Fruit fly (Drosophila melanogaster) whole organism, embryonic: ENCODE results near the gene Moe.

Experiments used
- ATbp ChIP-seq: fragments of 200-800 bp; sonication (Bioruptor generic); optimal IDR thresholded peaks from 2 replicates; lab custom pipeline; 2017; ENCODE audit warnings: missing biosample characterization, mild to moderate bottlenecking, missing genetic modification characterization, missing genetic modification reagents
- B-H1 ChIP-seq: fragments of 200-800 bp; sonication (Bioruptor generic); IDR thresholded peaks from 3 replicates; pipeline ENCODE4 v1.3.6; 2022; ENCODE audit warnings: missing biosample characterization, missing genetic modification characterization
- BtbVII ChIP-seq: fragments of 200-800 bp; sonication (Bioruptor generic); optimal IDR thresholded peaks from 3 replicates; lab custom pipeline; 2017; ENCODE audit warnings: missing biosample characterization, mild to moderate bottlenecking, missing genetic modification characterization
- CG12104 ChIP-seq: fragments of 200-800 bp; sonication (Bioruptor generic); optimal IDR thresholded peaks from 3 replicates; lab custom pipeline; 2016; ENCODE audit warnings: missing biosample characterization, missing genetic modification characterization
- CG13123 ChIP-seq: fragments of 200-800 bp; sonication (Bioruptor generic); optimal IDR thresholded peaks from 2 replicates; lab custom pipeline; 2016; ENCODE audit warnings: missing biosample characterization, missing genetic modification characterization
- CG15073 ChIP-seq: fragments of 200-800 bp; sonication (Bioruptor generic); optimal IDR thresholded peaks from 2 replicates; lab custom pipeline; 2016; ENCODE audit warnings: missing biosample characterization, missing genetic modification characterization
- CG1603 ChIP-seq: fragments of 200-800 bp; sonication (Bioruptor generic); optimal IDR thresholded peaks from 2 replicates; lab custom pipeline; 2019; ENCODE audit warnings: missing biosample characterization, mild to moderate bottlenecking, missing genetic modification characterization, moderate library complexity
- CG17328 ChIP-seq: fragments of 200-800 bp; sonication (Bioruptor generic); IDR thresholded peaks from 2 replicates; pipeline ENCODE4 v1.3.6; 2022; ENCODE audit warnings: missing biosample characterization, missing genetic modification characterization
- CG17802 ChIP-seq: fragments of 200-800 bp; sonication (Bioruptor generic); optimal IDR thresholded peaks from 2 replicates; lab custom pipeline; 2018; ENCODE audit warnings: missing biosample characterization, mild to moderate bottlenecking, missing genetic modification characterization, moderate library complexity
- CG17829 ChIP-seq: fragments of 200-800 bp; optimal IDR thresholded peaks from 2 replicates; lab custom pipeline; 2019; ENCODE audit warnings: missing biosample characterization, mild to moderate bottlenecking, missing genetic modification characterization, moderate library complexity
- CG18476 ChIP-seq: fragments of 200-800 bp; sonication (Bioruptor generic); optimal IDR thresholded peaks from 2 replicates; lab custom pipeline; 2016; ENCODE audit warnings: missing biosample characterization, mild to moderate bottlenecking, missing genetic modification characterization
- CG2199 ChIP-seq: fragments of 200-800 bp; sonication (Bioruptor generic); IDR thresholded peaks from 3 replicates; pipeline ENCODE4 v1.3.6; 2022; ENCODE audit warnings: missing biosample characterization, missing genetic modification characterization
- CG30020 ChIP-seq: fragments of 200-800 bp; optimal IDR thresholded peaks from 2 replicates; lab custom pipeline; 2019; ENCODE audit warnings: missing biosample characterization, mild to moderate bottlenecking, missing genetic modification characterization, moderate library complexity
- CG3065 ChIP-seq: fragments of 200-800 bp; sonication (Bioruptor generic); optimal IDR thresholded peaks from 2 replicates; lab custom pipeline; 2016; ENCODE audit warnings: missing biosample characterization, missing genetic modification characterization
- CG33557 ChIP-seq: fragments of 200-800 bp; sonication (Bioruptor generic); optimal IDR thresholded peaks from 2 replicates; lab custom pipeline; 2019; ENCODE audit warnings: missing biosample characterization, mild to moderate bottlenecking, missing genetic modification characterization, moderate library complexity
- CG3726 ChIP-seq: fragments of 200-800 bp; sonication (Bioruptor generic); IDR thresholded peaks from 3 replicates; pipeline ENCODE4, ENCODE4 v1.3.6; 2022; ENCODE audit warnings: missing biosample characterization, missing genetic modification characterization
- CG4282 ChIP-seq: fragments of 200-800 bp; sonication (Bioruptor generic); optimal IDR thresholded peaks from 2 replicates; lab custom pipeline; 2016; ENCODE audit warnings: missing biosample characterization, missing genetic modification characterization
- CG5180 ChIP-seq: fragments of 200-800 bp; sonication (Bioruptor generic); optimal IDR thresholded peaks from 3 replicates; lab custom pipeline; 2017; ENCODE audit warnings: missing biosample characterization, missing genetic modification characterization, mild to moderate bottlenecking, moderate library complexity, missing genetic modification reagents
- CG6813 ChIP-seq: fragments of 200-800 bp; sonication (Bioruptor generic); optimal IDR thresholded peaks from 2 replicates; lab custom pipeline; 2017; ENCODE audit warnings: missing biosample characterization, missing genetic modification characterization, mild to moderate bottlenecking, moderate library complexity, missing genetic modification reagents
- CG9215 ChIP-seq: fragments of 200-800 bp; sonication (Bioruptor generic); IDR thresholded peaks from 2 replicates; pipeline ENCODE4 v1.3.6; 2022; ENCODE audit warnings: missing biosample characterization, missing genetic modification characterization
- CG9932 ChIP-seq: fragments of 200-800 bp; sonication (Bioruptor generic); IDR thresholded peaks from 2 replicates; pipeline ENCODE4 v1.3.6; 2022; ENCODE audit warnings: missing biosample characterization, missing genetic modification characterization
- CHES-1-like ChIP-seq: fragments of 200-800 bp; sonication (Bioruptor generic); optimal IDR thresholded peaks from 2 replicates; lab custom pipeline; 2016; ENCODE audit warnings: missing biosample characterization, missing genetic modification characterization
- CoRest ChIP-seq: fragments of 200-800 bp; sonication (Bioruptor generic); optimal IDR thresholded peaks from 3 replicates; lab custom pipeline; 2018; ENCODE audit warnings: missing biosample characterization, mild to moderate bottlenecking, missing genetic modification characterization, moderate library complexity
- CrebB ChIP-seq: fragments of 200-800 bp; sonication (Bioruptor generic); optimal IDR thresholded peaks from 3 replicates; lab custom pipeline; 2018; ENCODE audit warnings: missing biosample characterization, mild to moderate bottlenecking, missing genetic modification characterization
- Dfd ChIP-seq, 2 experiments: fragments of >200 bp; optimal IDR thresholded peaks; 2 replicates each; lab custom pipeline; 2017; ENCODE audit warnings: missing biosample characterization in 2 of 2, missing genetic modification characterization in 2 of 2
- Dll ChIP-seq: fragments of 200-800 bp; sonication (Bioruptor generic); IDR thresholded peaks from 4 replicates; pipeline ENCODE4 v1.3.6; 2022; ENCODE audit warnings: missing biosample characterization, missing genetic modification characterization; ENCODE audit not compliant: partially characterized antibody
- Gsc ChIP-seq: fragments of 200-800 bp; sonication (Bioruptor generic); IDR thresholded peaks from 2 replicates; pipeline ENCODE4 v1.3.6; 2022; ENCODE audit warnings: missing biosample characterization, missing genetic modification characterization
- HHEX ChIP-seq: fragments of 200-800 bp; sonication (Bioruptor generic); optimal IDR thresholded peaks from 3 replicates; lab custom pipeline; 2017; ENCODE audit warnings: missing biosample characterization, mild to moderate bottlenecking, missing genetic modification characterization, missing genetic modification reagents
- Mes4 ChIP-seq: fragments of 200-800 bp; sonication (Bioruptor generic); optimal IDR thresholded peaks from 2 replicates; lab custom pipeline; 2016; ENCODE audit warnings: missing biosample characterization, missing genetic modification characterization
- NK7.1 ChIP-seq: fragments of 200-800 bp; sonication (Bioruptor generic); optimal IDR thresholded peaks from 3 replicates; lab custom pipeline; 2016; ENCODE audit warnings: missing biosample characterization, missing genetic modification characterization
- Xbp1 ChIP-seq: fragments of 200-800 bp; sonication (Bioruptor generic); optimal IDR thresholded peaks from 3 replicates; lab custom pipeline; 2016; ENCODE audit warnings: missing biosample characterization, mild to moderate bottlenecking, missing genetic modification characterization
- ase ChIP-seq: fragments of 200-800 bp; sonication (Bioruptor generic); IDR thresholded peaks from 3 replicates; pipeline ENCODE4 v1.3.6; 2022; ENCODE audit warnings: missing biosample characterization, missing genetic modification characterization
- fru ChIP-seq: fragments of >200 bp; optimal IDR thresholded peaks from 2 replicates; lab custom pipeline; 2017
- gfzf ChIP-seq: fragments of 200-800 bp; sonication (Bioruptor generic); optimal IDR thresholded peaks from 2 replicates; lab custom pipeline; 2016; ENCODE audit warnings: missing biosample characterization, mild to moderate bottlenecking, missing genetic modification characterization, moderate library complexity
- gsb ChIP-seq: fragments of 200-800 bp; sonication (Bioruptor generic); IDR thresholded peaks from 2 replicates; pipeline ENCODE4 v1.3.6; 2022; ENCODE audit warnings: missing biosample characterization, missing genetic modification characterization
- hth ChIP-seq: fragments of >200 bp; optimal IDR thresholded peaks from 2 replicates; lab custom pipeline; 2017; ENCODE audit warnings: inconsistent platforms
- klu ChIP-seq: fragments of 200-800 bp; sonication (Bioruptor generic); IDR thresholded peaks from 2 replicates; pipeline ENCODE4 v1.3.6; 2022; ENCODE audit warnings: missing biosample characterization, missing genetic modification characterization
- knrl ChIP-seq: fragments of 200-800 bp; sonication (Bioruptor generic); IDR thresholded peaks from 3 replicates; pipeline ENCODE4 v1.3.6; 2022; ENCODE audit warnings: missing biosample characterization, missing genetic modification characterization; ENCODE audit not compliant: partially characterized antibody
- luna ChIP-seq: fragments of 200-800 bp; sonication (Bioruptor generic); optimal IDR thresholded peaks from 2 replicates; lab custom pipeline; 2016; ENCODE audit warnings: missing biosample characterization, missing genetic modification characterization
- nerfin-2 ChIP-seq: fragments of 200-800 bp; sonication (Bioruptor generic); IDR thresholded peaks from 2 replicates; pipeline ENCODE4 v1.3.6; 2022; ENCODE audit warnings: missing biosample characterization, missing genetic modification characterization; ENCODE audit not compliant: partially characterized antibody
- nmo ChIP-seq: fragments of 200-800 bp; sonication (Bioruptor generic); optimal IDR thresholded peaks from 2 replicates; lab custom pipeline; 2018; ENCODE audit warnings: missing biosample characterization, mild to moderate bottlenecking, missing genetic modification characterization, moderate library complexity
- pfk ChIP-seq: fragments of 200-800 bp; sonication (Bioruptor generic); optimal IDR thresholded peaks from 2 replicates; lab custom pipeline; 2018; ENCODE audit warnings: missing biosample characterization, mild to moderate bottlenecking, missing genetic modification characterization, moderate library complexity
- pho ChIP-seq: fragments of 200-800 bp; sonication (Bioruptor generic); optimal IDR thresholded peaks from 2 replicates; lab custom pipeline; 2016; ENCODE audit warnings: missing biosample characterization, missing genetic modification characterization
- ro ChIP-seq: fragments of 200-800 bp; sonication (Bioruptor generic); IDR thresholded peaks from 2 replicates; pipeline ENCODE4 v1.3.6; 2022; ENCODE audit warnings: missing biosample characterization, missing genetic modification characterization
- scrt ChIP-seq: fragments of 200-800 bp; sonication (Bioruptor generic); optimal IDR thresholded peaks from 2 replicates; lab custom pipeline; 2018; ENCODE audit warnings: missing biosample characterization, mild to moderate bottlenecking, missing genetic modification characterization, moderate library complexity
- sens ChIP-seq: fragments of 200-800 bp; sonication (Bioruptor generic); peaks from one replicate; lab custom pipeline; 2016; ENCODE audit warnings: missing biosample characterization, missing genetic modification characterization
- shn ChIP-seq: fragments of 200-800 bp; sonication (Bioruptor generic); optimal IDR thresholded peaks from 3 replicates; lab custom pipeline; 2016; ENCODE audit warnings: missing biosample characterization, missing genetic modification characterization
- sna ChIP-seq: fragments of 200-800 bp; sonication (Bioruptor generic); IDR thresholded peaks from 2 replicates; pipeline ENCODE4 v1.3.6; 2022; ENCODE audit warnings: missing biosample characterization, missing genetic modification characterization; ENCODE audit not compliant: partially characterized antibody
- sr ChIP-seq: fragments of 200-800 bp; sonication (Bioruptor generic); IDR thresholded peaks from 3 replicates; pipeline ENCODE4 v1.3.6; 2022; ENCODE audit warnings: missing biosample characterization, missing genetic modification characterization
- twi ChIP-seq: fragments of 200-800 bp; optimal IDR thresholded peaks from 2 replicates; lab custom pipeline; 2019; ENCODE audit warnings: missing biosample characterization, mild to moderate bottlenecking, missing genetic modification characterization, moderate library complexity

Moe gene

dm6 chrX:8891565-8892276 lies 6.4 kb downstream of the Moe start (continued):
- TF ChIP-seq CG17802 (tag; lab: Kevin White, UChicago) (peak; percentile 30), BtbVII (GFP tag; lab: Kevin White, UChicago) (no peak), gfzf (GFP tag; lab: Kevin White, UChicago) (no peak), CG12104 (GFP tag; lab: Kevin White, UChicago) (peak; percentile 67), CG2199 (GFP tag; lab: Robert Waterston, UW) (no peak), CG3065 (GFP tag; lab: Kevin White, UChicago) (no peak), CG17328 (peak; percentile 72), gsb (no peak), CrebB (no peak), CHES-1-like (GFP tag; lab: Kevin White, UChicago) (peak; percentile 35), CG30020 (tag; lab: Kevin White, UChicago) (no peak), luna (GFP tag; lab: Kevin White, UChicago) (no peak), CG18476 (GFP tag; lab: Kevin White, UChicago) (peak; percentile 63), ATbp (peak; percentile 64), NK7.1 (GFP tag; lab: Kevin White, UChicago) (no peak), CG6813 (GFP tag; lab: Kevin White, UChicago) (no peak), CoRest (tag; lab: Kevin White, UChicago) (peak; percentile 85), CG17829 (tag; lab: Kevin White, UChicago) (peak; percentile 64), Xbp1 (GFP tag; lab: Kevin White, UChicago) (peak; percentile 80), hth (lab: Kevin White, UChicago) (no peak), sr (GFP tag; lab: Robert Waterston, UW) (no peak), CG13123 (peak; percentile 26), sna (GFP tag; lab: Robert Waterston, UW) (no peak), nmo (peak; percentile 85), B-H1 (GFP tag; lab: Robert Waterston, UW) (peak; percentile 59), CG5180 (GFP tag; lab: Kevin White, UChicago) (peak; percentile 46), nerfin-2 (no peak), CG3726 (GFP tag; lab: Robert Waterston, UW) (0 out of 3 replicates have a peak, but pooled peaks have one; percentile 41), knrl (GFP tag; lab: Robert Waterston, UW) (no peak), ase (GFP tag; lab: Robert Waterston, UW) (peak; percentile 62; the same call in 2 of the 3 replicates), CG9932 (GFP tag; lab: Robert Waterston, UW) (peak; percentile 41; the same call in 1 of the 2 replicates), CG33557 (GFP tag; lab: Kevin White, UChicago) (no peak), CG4282 (GFP tag; lab: Kevin White, UChicago) (no peak), HHEX (GFP tag; lab: Kevin White, UChicago) (peak; percentile 71), shn (GFP tag; lab: Kevin White, UChicago) (peak; percentile 23), Dll (GFP tag; lab: Robert Waterston, UW) (0 out of 4 replicates have a peak, but pooled peaks have one; percentile 35), Gsc (GFP tag; lab: Robert Waterston, UW) (0 out of 2 replicates have a peak, but pooled peaks have one; percentile 29), scrt (GFP tag; lab: Kevin White, UChicago) (peak; percentile 58), ro (no peak), Mes4 (GFP tag; lab: Kevin White, UChicago) (no peak), twi (no peak), CG1603 (tag; lab: Kevin White, UChicago) (peak; percentile 67), pfk (GFP tag; lab: Kevin White, UChicago) (peak; percentile 6), fru (lab: Kevin White, UChicago) (no peak), CG15073 (GFP tag; lab: Kevin White, UChicago) (no peak), pho (GFP tag; lab: Kevin White, UChicago) (peak; percentile 36), klu (peak; percentile 42; the same call in 1 of the 2 replicates), CG9215 (GFP tag; lab: Robert Waterston, UW) (peak; percentile 32; the same call in 1 of the 2 replicates), Dfd (GFP tag; optimal IDR thresholded peaks at IDR 0.05; lab: Kevin White, UChicago) (no peak), sens (GFP tag; lab: Kevin White, UChicago) (peak; percentile 90)
